Worm (Caenorhabditis elegans): ENCODE measurements around the gene F23B12.7.

DNA sequence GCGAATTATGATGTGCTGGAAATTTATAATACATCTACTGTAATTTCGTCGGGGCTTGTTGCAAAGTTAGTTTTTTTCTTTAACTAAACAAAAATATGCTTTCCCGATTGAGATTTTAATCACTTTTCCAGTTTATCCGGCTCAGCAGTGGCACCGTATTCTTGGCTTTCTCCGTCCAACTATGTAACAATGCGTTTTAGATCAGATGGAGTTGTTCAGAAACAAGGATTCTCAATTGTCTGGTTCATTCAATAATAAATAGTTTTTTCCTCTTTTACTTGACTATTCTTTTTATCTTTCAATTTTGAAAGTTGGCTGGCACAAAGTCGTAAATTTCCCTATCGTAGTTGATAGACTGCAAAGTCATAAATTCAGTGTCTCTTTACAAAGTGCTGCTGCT lies 24.6 kb downstream of the F23B12.7 start, which contains the start of gene clec-56:
- no peak for TF ChIP-seq tab-1 (GFP tag; IDR thresholded peaks at IDR 0.05)
- no peak for TF ChIP-seq cog-1 (tag; optimal IDR thresholded peaks at IDR 0.05)
- no peak for TF ChIP-seq ztf-29 (GFP tag; IDR thresholded peaks at IDR 0.05)
